Worm (Caenorhabditis elegans) whole organism, L4 larva: ENCODE results near the gene hpo-30.

ENCODE experiments used
- D1046.2 ChIP-seq: fragments of 200-800 bp; sonication (Bioruptor generic); IDR thresholded peaks from 2 replicates; pipeline ENCODE4 v1.3.6; 2022; ENCODE audit warnings: missing genetic modification characterization, missing compliant biosample characterization
- F49E8.2 ChIP-seq: sonication (generic microtip); optimal IDR thresholded peaks from 2 replicates; lab custom pipeline; 2016; ENCODE audit warnings: missing compliant biosample characterization, mild to moderate bottlenecking, missing genetic modification characterization, borderline replicate concordance
- R02D3.7 ChIP-seq: fragments of 150-350 bp; sonication (generic microtip); optimal IDR thresholded peaks from 3 replicates; lab custom pipeline; 2014; ENCODE audit warnings: missing biosample characterization, missing genetic modification characterization
- Y105C5A.15 ChIP-seq: fragments of 200-800 bp; sonication (Bioruptor generic); IDR thresholded peaks from 2 replicates; pipeline ENCODE4 v1.3.6; 2022; ENCODE audit warnings: missing genetic modification characterization, missing compliant biosample characterization
- Y48G9A.11 ChIP-seq: fragments of 200-800 bp; sonication (Bioruptor generic); IDR thresholded peaks from 2 replicates; pipeline ENCODE4 v1.3.6; 2022; ENCODE audit warnings: missing genetic modification reagents, missing genetic modification characterization, missing compliant biosample characterization
- Y5F2A.4 ChIP-seq: fragments of 200-800 bp; sonication (Bioruptor generic); optimal IDR thresholded peaks from 2 replicates; lab custom pipeline; 2018; ENCODE audit warnings: mild to moderate bottlenecking, missing genetic modification characterization, missing compliant biosample characterization
- Y75B8A.6 ChIP-seq: fragments of 200-800 bp; sonication (Bioruptor generic); IDR thresholded peaks from 2 replicates; pipeline ENCODE4 v1.3.6; 2022; ENCODE audit warnings: missing genetic modification reagents, missing genetic modification characterization, missing compliant biosample characterization
- ZK337.2 ChIP-seq: fragments of 200-800 bp; sonication (Bioruptor generic); IDR thresholded peaks from 2 replicates; pipeline ENCODE4 v1.3.6; 2022; ENCODE audit warnings: missing genetic modification reagents, missing genetic modification characterization, missing compliant biosample characterization
- ZK546.5 ChIP-seq, 2 experiments: sonication (generic microtip); optimal IDR thresholded peaks; 2 replicates each; lab custom pipeline; 2017; ENCODE audit warnings: missing biosample characterization in 2 of 2, missing genetic modification characterization in 2 of 2
- aly-2 ChIP-seq: sonication (generic microtip); optimal IDR thresholded peaks from 2 replicates; lab custom pipeline; 2018; ENCODE audit warnings: missing biosample characterization, missing genetic modification characterization
- attf-4 ChIP-seq: sonication (generic microtip); optimal IDR thresholded peaks from 3 replicates; lab custom pipeline; 2017; ENCODE audit warnings: missing biosample characterization, missing genetic modification characterization
- ceh-28 ChIP-seq: fragments of 150-350 bp; optimal IDR thresholded peaks from 2 replicates; lab custom pipeline; 2014; ENCODE audit warnings: missing biosample characterization, missing genetic modification reagents, missing genetic modification characterization
- ces-1 ChIP-seq: fragments of 150-350 bp; sonication (generic microtip); optimal IDR thresholded peaks from 4 replicates; lab custom pipeline; 2014; ENCODE audit warnings: missing biosample characterization, missing genetic modification reagents, missing genetic modification characterization
- daf-12 ChIP-seq: fragments of 150-350 bp; optimal IDR thresholded peaks from 2 replicates; lab custom pipeline; 2014; ENCODE audit warnings: missing biosample characterization, missing genetic modification reagents, missing genetic modification characterization
- daf-16 ChIP-seq, 3 experiments: sonication (generic microtip); optimal IDR thresholded peaks; 2 replicates each; lab custom pipeline; 2016 to 2017; ENCODE audit warnings: missing genetic modification characterization in 3 of 3, missing genetic modification reagents in 3 of 3, mild to moderate bottlenecking in 2 of 3, missing compliant biosample characterization in 2 of 3, missing biosample characterization in 1 of 3, moderate library complexity in 1 of 3
- dmd-6 ChIP-seq: fragments of 200-800 bp; sonication (Bioruptor generic); IDR thresholded peaks from 2 replicates; pipeline ENCODE4 v1.3.6; 2022; ENCODE audit warnings: missing genetic modification reagents, missing genetic modification characterization, missing compliant biosample characterization
- dmd-8 ChIP-seq: fragments of 200-800 bp; sonication (Bioruptor generic); IDR thresholded peaks from 2 replicates; pipeline ENCODE4 v1.3.6; 2022; ENCODE audit warnings: missing genetic modification characterization, missing compliant biosample characterization
- dve-1 ChIP-seq: sonication (generic microtip); optimal IDR thresholded peaks from 2 replicates; lab custom pipeline; 2017; ENCODE audit warnings: antibody characterized with exemption, mild to moderate bottlenecking, missing genetic modification characterization, missing compliant biosample characterization; ENCODE audit not compliant: insufficient read depth
- egl-43 ChIP-seq: fragments of 200-800 bp; sonication (Bioruptor generic); IDR thresholded peaks from 2 replicates; pipeline ENCODE4 v1.3.6; 2022; ENCODE audit warnings: missing genetic modification reagents, missing genetic modification characterization, missing compliant biosample characterization
- hlh-11 ChIP-seq: fragments of 200-800 bp; sonication (Bioruptor generic); optimal IDR thresholded peaks from 2 replicates; lab custom pipeline; 2018; ENCODE audit warnings: mild to moderate bottlenecking, missing genetic modification characterization, missing compliant biosample characterization
- hlh-30 ChIP-seq: sonication (generic microtip); optimal IDR thresholded peaks from 2 replicates; lab custom pipeline; 2017; ENCODE audit warnings: antibody characterized with exemption, mild to moderate bottlenecking, missing genetic modification characterization, missing compliant biosample characterization; ENCODE audit not compliant: insufficient read depth
- jun-1 ChIP-seq: fragments of 150-350 bp; optimal IDR thresholded peaks from 2 replicates; lab custom pipeline; 2014; ENCODE audit warnings: missing biosample characterization, missing genetic modification reagents, missing genetic modification characterization
- lin-29 ChIP-seq: fragments of 200-800 bp; sonication (Bioruptor generic); IDR thresholded peaks from 2 replicates; pipeline ENCODE4 v1.3.6; 2022; ENCODE audit warnings: missing genetic modification reagents, missing genetic modification characterization, missing compliant biosample characterization
- lsy-2 ChIP-seq, 2 experiments: fragments of 150-350 bp in 1 of 2; sonication (generic microtip) in 1 of 2; optimal IDR thresholded peaks; 2 replicates each; lab custom pipeline; 2014 to 2017; ENCODE audit warnings: missing biosample characterization in 2 of 2, missing genetic modification characterization in 2 of 2
- mdl-1 ChIP-seq, 2 experiments: fragments of 150-350 bp in 1 of 2; sonication (generic microtip) in 1 of 2; optimal IDR thresholded peaks; 2 replicates each; lab custom pipeline; 2014 to 2017; ENCODE audit warnings: missing biosample characterization in 2 of 2, missing genetic modification characterization in 2 of 2
- mxl-3 ChIP-seq: fragments of 200-800 bp; sonication (Bioruptor generic); optimal IDR thresholded peaks from 2 replicates; lab custom pipeline; 2018; ENCODE audit warnings: mild to moderate bottlenecking, missing genetic modification characterization, missing compliant biosample characterization
- nhr-10 ChIP-seq: fragments of 150-350 bp; optimal IDR thresholded peaks from 2 replicates; lab custom pipeline; 2014; ENCODE audit warnings: missing biosample characterization, missing genetic modification characterization
- nhr-25 ChIP-seq: sonication (generic microtip); optimal IDR thresholded peaks from 2 replicates; lab custom pipeline; 2017; ENCODE audit warnings: missing genetic modification characterization, mild to moderate bottlenecking, missing compliant biosample characterization, antibody characterized with exemption, moderate library complexity, borderline replicate concordance; ENCODE audit not compliant: insufficient read depth
- nhr-28 ChIP-seq: fragments of 150-350 bp; optimal IDR thresholded peaks from 2 replicates; lab custom pipeline; 2014; ENCODE audit warnings: missing biosample characterization, missing genetic modification characterization
- nhr-42 ChIP-seq: fragments of 200-800 bp; sonication (Bioruptor generic); IDR thresholded peaks from 2 replicates; pipeline ENCODE4 v1.3.6; 2022; ENCODE audit warnings: missing genetic modification characterization, missing compliant biosample characterization
- nhr-6 ChIP-seq: fragments of 150-350 bp; optimal IDR thresholded peaks from 2 replicates; lab custom pipeline; 2014; ENCODE audit warnings: missing biosample characterization, missing genetic modification characterization
- nhr-77 ChIP-seq: fragments of 150-350 bp; optimal IDR thresholded peaks from 2 replicates; lab custom pipeline; 2014; ENCODE audit warnings: missing biosample characterization, missing genetic modification characterization
- pha-4 ChIP-seq, 2 experiments: fragments of 150-350 bp in 1 of 2; fragments of 200-800 bp in 1 of 2; sonication (Bioruptor generic) in 1 of 2; IDR thresholded peaks in 1 of 2; optimal IDR thresholded peaks in 1 of 2; 2 replicates each; pipeline versions ENCODE4 v1.3.6 to Lab custom; 2014 to 2022; ENCODE audit warnings: missing genetic modification characterization in 2 of 2, missing genetic modification reagents in 2 of 2, missing biosample characterization in 1 of 2, missing compliant biosample characterization in 1 of 2
- php-3 ChIP-seq: fragments of 200-800 bp; sonication (Bioruptor generic); IDR thresholded peaks from 2 replicates; pipeline ENCODE4 v1.3.6; 2022; ENCODE audit warnings: missing genetic modification reagents, missing genetic modification characterization, missing compliant biosample characterization
- pqm-1 ChIP-seq: sonication (generic microtip); optimal IDR thresholded peaks from 2 replicates; lab custom pipeline; 2017; ENCODE audit warnings: missing biosample characterization, missing genetic modification characterization
- saeg-2 ChIP-seq: fragments of 200-800 bp; sonication (Bioruptor generic); IDR thresholded peaks from 2 replicates; pipeline ENCODE4 v1.3.6; 2022; ENCODE audit warnings: missing genetic modification reagents, missing genetic modification characterization, missing compliant biosample characterization
- sdz-12 ChIP-seq: fragments of 200-800 bp; sonication (Bioruptor generic); optimal IDR thresholded peaks from 2 replicates; lab custom pipeline; 2018; ENCODE audit warnings: mild to moderate bottlenecking, missing genetic modification characterization, missing compliant biosample characterization
- set-16 ChIP-seq: fragments of 200-800 bp; sonication (Bioruptor generic); IDR thresholded peaks from 2 replicates; pipeline ENCODE4 v1.3.6; 2022; ENCODE audit warnings: missing genetic modification reagents, missing genetic modification characterization, missing compliant biosample characterization
- snpc-4 ChIP-seq: fragments of 150-350 bp; optimal IDR thresholded peaks from 2 replicates; lab custom pipeline; 2014; ENCODE audit warnings: missing biosample characterization, missing genetic modification characterization
- spr-1 ChIP-seq: sonication (generic microtip); optimal IDR thresholded peaks from 2 replicates; lab custom pipeline; 2016; ENCODE audit warnings: mild to moderate bottlenecking, missing genetic modification characterization, missing compliant biosample characterization
- unc-62 ChIP-seq, 3 experiments: fragments of 150-350 bp in 1 of 3; sonication (generic microtip); optimal IDR thresholded peaks in 2 of 3; peaks in 1 of 3; 1 replicate in 1 of 3; 2 replicates in 2 of 3; lab custom pipeline; 2014 to 2017; ENCODE audit warnings: missing biosample characterization in 3 of 3, missing genetic modification characterization in 3 of 3, missing genetic modification reagents in 3 of 3, missing genotype in 1 of 3
- zfp-2 ChIP-seq: sonication (generic microtip); optimal IDR thresholded peaks from 2 replicates; lab custom pipeline; 2016; ENCODE audit warnings: mild to moderate bottlenecking, missing genetic modification characterization, missing compliant biosample characterization
- zfp-3 ChIP-seq: fragments of 200-800 bp; sonication (Bioruptor generic); conservative IDR thresholded peaks from 2 replicates; pipeline ENCODE4 v1.3.6; 2022; ENCODE audit warnings: missing genetic modification reagents, missing genetic modification characterization, missing compliant biosample characterization

The hpo-30 gene

ce11 chrV:12296794-12297193 is 13.4 kb downstream of the hpo-30 start:
- no peak for TF ChIP-seq php-3 (GFP tag; lab: Robert Waterston, UW)
- TF ChIP-seq mdl-1 (tag; optimal IDR thresholded peaks at IDR 0.05; lab: Kevin White, UChicago), result peak in 1 of 2 experiments; percentile 29
- no peak for TF ChIP-seq pqm-1
- TF ChIP-seq mxl-3, result peak; percentile 65
- peak; percentile 1 for TF ChIP-seq hlh-11
- TF ChIP-seq hlh-30 (tag; lab: Kevin White, UChicago), result peak; percentile 47

DNA sequence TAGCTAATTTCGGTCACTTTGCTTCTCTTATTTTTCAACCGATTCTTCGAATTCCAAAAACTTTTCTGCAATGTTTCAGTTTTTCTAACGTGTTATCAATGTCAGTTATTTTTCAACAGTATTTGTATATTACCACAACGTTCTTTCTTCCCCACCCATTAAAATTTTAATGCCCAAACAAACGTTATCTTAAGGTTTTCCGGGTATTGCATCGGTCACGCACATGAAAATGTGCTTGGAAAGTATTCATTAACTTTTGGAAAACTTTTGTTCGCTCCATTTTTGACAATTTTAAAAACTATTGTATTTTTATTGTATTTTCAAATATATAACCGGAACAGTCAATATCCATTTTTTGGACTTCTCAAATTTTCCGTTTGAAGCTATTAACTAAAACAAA is 14.0 kb downstream of the hpo-30 start:
- TF ChIP-seq ZK337.2 (no peak), dmd-6 (GFP tag; lab: Robert Waterston, UW) (0 out of 2 replicates have a peak, but pooled peaks have one; percentile 25), dve-1 (tag; lab: Kevin White, UChicago) (peak; percentile 22), saeg-2 (GFP tag; lab: Robert Waterston, UW) (no peak), R02D3.7 (no peak), Y105C5A.15 (GFP tag; lab: Robert Waterston, UW) (no peak), daf-16 (GFP tag; optimal IDR thresholded peaks at IDR 0.05; lab: Kevin White, UChicago) (no peak), daf-16 (tag; optimal IDR thresholded peaks at IDR 0.05; lab: Kevin White, UChicago) (peak; percentile 43), jun-1 (tag; lab: Kevin White, UChicago) (no peak), daf-12 (tag; lab: Kevin White, UChicago) (no peak), nhr-77 (tag; lab: Kevin White, UChicago) (peak; percentile 18), ceh-28 (tag; lab: Kevin White, UChicago) (no peak), pqm-1 (peak; percentile 51), egl-43 (GFP tag; lab: Robert Waterston, UW) (no peak), nhr-28 (tag; lab: Kevin White, UChicago) (peak; percentile 29)

- TF ChIP-seq nhr-28 (tag; lab: Kevin White, UChicago), result no peak
- no peak for TF ChIP-seq zfp-2 (tag; lab: Kevin White, UChicago)
- no peak for TF ChIP-seq dve-1 (tag; lab: Kevin White, UChicago)
- no peak for TF ChIP-seq dmd-8
- TF ChIP-seq ZK546.5 (tag; optimal IDR thresholded peaks at IDR 0.05; lab: Kevin White, UChicago), result no peak
- TF ChIP-seq Y5F2A.4, result no peak
- TF ChIP-seq nhr-6 (tag; lab: Kevin White, UChicago), result no peak
- TF ChIP-seq D1046.2 (GFP tag; lab: Robert Waterston, UW), result no peak
- no peak for TF ChIP-seq nhr-10
- TF ChIP-seq nhr-42 (GFP tag; lab: Robert Waterston, UW), result no peak
- TF ChIP-seq egl-43 (GFP tag; lab: Robert Waterston, UW), result no peak
- TF ChIP-seq zfp-3 (GFP tag; lab: Robert Waterston, UW), result no peak
- TF ChIP-seq ces-1 (GFP tag; lab: Kevin White, UChicago), result no peak
- no peak for TF ChIP-seq daf-12 (tag; lab: Kevin White, UChicago)
- no peak for TF ChIP-seq daf-16 (GFP tag; optimal IDR thresholded peaks at IDR 0.05; lab: Kevin White, UChicago)
- TF ChIP-seq daf-16 (tag; optimal IDR thresholded peaks at IDR 0.05; lab: Kevin White, UChicago), result no peak
- no peak for TF ChIP-seq Y48G9A.11
- no peak for TF ChIP-seq nhr-25 (tag; lab: Kevin White, UChicago)
Measured at ce11 chrV:12295520-12295919, 14.6 kb downstream of the hpo-30 start.

DNA sequence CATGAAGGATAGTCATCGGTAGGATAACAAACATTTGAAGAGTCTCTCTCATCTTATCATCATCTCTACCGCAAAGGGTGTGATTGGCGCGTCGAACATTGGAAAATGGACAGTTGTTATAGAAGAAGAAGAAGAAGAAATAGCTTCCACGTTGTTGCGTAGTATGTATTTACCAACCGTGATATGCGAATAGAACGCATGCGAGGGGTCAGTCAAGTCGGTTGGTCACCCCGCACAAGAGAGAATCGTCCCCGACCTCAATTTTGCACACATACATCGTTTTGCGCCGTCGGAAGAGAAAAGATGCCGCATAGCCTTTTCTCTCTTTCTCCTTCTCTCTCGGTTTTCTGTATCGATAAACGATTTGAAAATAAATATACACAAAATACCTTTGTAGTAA is 15.1 kb downstream of the hpo-30 start:
- TF ChIP-seq lsy-2 (tag; optimal IDR thresholded peaks at IDR 0.05; lab: Kevin White, UChicago), result no peak
- no peak for TF ChIP-seq snpc-4 (tag; lab: Kevin White, UChicago)
- no peak for TF ChIP-seq set-16
- TF ChIP-seq F49E8.2, result no peak
- no peak for TF ChIP-seq aly-2
- TF ChIP-seq pha-4 (GFP tag; IDR thresholded peaks at IDR 0.05; lab: Robert Waterston, UW), result no peak
- TF ChIP-seq pha-4 (tag; optimal IDR thresholded peaks at IDR 0.05; lab: Kevin White, UChicago), result no peak
- TF ChIP-seq Y75B8A.6, result no peak
- TF ChIP-seq spr-1, result no peak
- peak; percentile 44 for TF ChIP-seq nhr-28 (tag; lab: Kevin White, UChicago)
- no peak for TF ChIP-seq attf-4 (tag; lab: Kevin White, UChicago)
- TF ChIP-seq dve-1 (tag; lab: Kevin White, UChicago), result no peak
- TF ChIP-seq lin-29 (GFP tag; lab: Robert Waterston, UW), result no peak
- peak in 1 of 2 experiments; percentile 39 for TF ChIP-seq mdl-1 (tag; optimal IDR thresholded peaks at IDR 0.05; lab: Kevin White, UChicago)
- peak; percentile 8 for TF ChIP-seq hlh-11
- no peak for TF ChIP-seq zfp-2 (tag; lab: Kevin White, UChicago)
- TF ChIP-seq ZK337.2, result no peak
- TF ChIP-seq unc-62 (GFP tag; optimal IDR thresholded peaks at IDR 0.05 in 1 of 2; lab: Kevin White, UChicago), result peak in 1 of 2 experiments; percentile 93
- no peak for TF ChIP-seq unc-62 (tag; optimal IDR thresholded peaks at IDR 0.05; lab: Kevin White, UChicago)
- no peak for TF ChIP-seq sdz-12 (GFP tag; lab: Kevin White, UChicago)
